Worm (Caenorhabditis elegans) whole organism, midembryonic: ENCODE measurements around the gene K11D12.12.

ENCODE experiments used
- T22C8.4 ChIP-seq: fragments of 200-800 bp; sonication (Bioruptor generic); IDR thresholded peaks from 2 replicates; pipeline ENCODE4 v1.3.6; 2022; ENCODE audit warnings: missing genetic modification characterization, missing compliant biosample characterization
- tab-1 ChIP-seq: fragments of 200-800 bp; sonication (Bioruptor generic); IDR thresholded peaks from 2 replicates; pipeline ENCODE4 v1.3.6; 2022; ENCODE audit warnings: missing genetic modification characterization, missing compliant biosample characterization

DNA sequence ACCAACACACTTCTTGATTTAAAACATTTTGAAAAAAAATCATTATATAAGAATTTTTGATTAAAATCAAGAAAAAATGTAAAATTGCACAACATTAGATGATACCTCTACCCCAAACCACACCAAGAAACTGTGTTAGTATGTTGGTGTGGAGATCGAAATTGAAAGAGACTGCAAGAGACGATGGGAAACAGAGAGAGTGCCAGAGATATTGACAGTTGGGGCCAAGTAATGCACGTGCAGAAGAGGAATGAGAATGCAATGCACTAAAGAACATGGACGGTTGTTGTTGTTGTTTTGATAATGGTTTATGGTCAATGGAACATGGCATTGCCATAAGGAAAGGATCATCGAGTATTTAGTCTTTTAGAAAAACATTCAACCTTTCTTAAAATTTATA, 19.9 kb upstream of the K11D12.12 start:
- no peak for TF ChIP-seq T22C8.4 (GFP tag; lab: Robert Waterston, UW)
- no peak for TF ChIP-seq tab-1
